Worm (Caenorhabditis elegans): ENCODE measurements around the gene sago-1.

sago-1 gene

DNA sequence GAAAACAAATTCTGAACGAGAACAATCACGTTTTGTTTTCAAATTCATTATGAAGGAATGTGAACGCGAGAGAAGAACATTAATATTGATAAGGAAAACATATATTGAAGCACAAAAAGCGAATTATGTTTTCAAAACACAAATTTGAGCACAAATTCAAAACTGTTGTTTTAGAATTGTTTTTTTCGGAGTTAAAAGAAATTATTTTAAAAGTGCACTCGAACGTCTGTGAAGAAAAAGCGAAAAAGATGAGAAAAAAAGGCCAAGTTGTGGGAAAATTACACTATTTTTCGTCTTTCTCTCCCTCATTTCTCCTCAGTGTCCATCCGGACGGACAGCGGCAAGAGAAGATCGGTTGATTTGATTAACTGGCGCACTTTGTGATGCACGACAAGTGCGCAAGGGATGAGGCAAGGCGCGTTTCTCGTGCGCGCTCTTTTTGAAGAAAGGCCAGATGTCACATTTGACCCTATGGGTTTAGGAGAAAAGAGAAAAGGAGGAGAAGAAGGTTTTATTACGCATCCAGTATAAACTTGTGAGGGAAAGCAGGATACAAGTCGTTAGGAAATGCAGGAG lies 36.2 kb upstream of the sago-1 start, which contains the start of gene mrck-1 (continued):
- no peak for TF ChIP-seq mxl-2 (GFP tag; conservative IDR thresholded peaks at IDR 0.05)
- TF ChIP-seq attf-4 (tag; optimal IDR thresholded peaks at IDR 0.05): no peak
- TF ChIP-seq dmd-9 (GFP tag; IDR thresholded peaks at IDR 0.05): no peak
- TF ChIP-seq unc-130 (GFP tag; optimal IDR thresholded peaks at IDR 0.05): no peak
- no peak for TF ChIP-seq lin-15B (tag; optimal IDR thresholded peaks at IDR 0.05)
- TF ChIP-seq tag-97 (GFP tag; IDR thresholded peaks at IDR 0.05): no peak
- TF ChIP-seq F37D6.2 (tag; optimal IDR thresholded peaks at IDR 0.05): peak; percentile 92
- no peak for TF ChIP-seq lin-39 (tag; optimal IDR thresholded peaks at IDR 0.05)
- TF ChIP-seq set-16 (GFP tag; IDR thresholded peaks at IDR 0.05): peak; percentile 62; the same call in 1 of the 2 replicates
- peak; percentile 22 to 77 for TF ChIP-seq daf-16 (GFP tag; optimal IDR thresholded peaks at IDR 0.05)
- no peak for TF ChIP-seq daf-16 (tag; optimal IDR thresholded peaks at IDR 0.05)
- TF ChIP-seq egl-27 (tag; optimal IDR thresholded peaks at IDR 0.05): no peak
- TF ChIP-seq snpc-4 (tag; optimal IDR thresholded peaks at IDR 0.05): no peak
- no peak for TF ChIP-seq F26F4.8 (GFP tag; conservative IDR thresholded peaks at IDR 0.05)
- peak; percentile 31; the same call in 1 of the 2 replicates for TF ChIP-seq ZK337.2 (GFP tag; IDR thresholded peaks at IDR 0.05)
- no peak for TF ChIP-seq nhr-76 (tag; optimal IDR thresholded peaks at IDR 0.05)
- TF ChIP-seq hlh-11 (tag; optimal IDR thresholded peaks at IDR 0.05): peak; percentile 94
- peak; percentile 50 for TF ChIP-seq F10B5.3 (tag; optimal IDR thresholded peaks at IDR 0.05)
- peak; percentile 97 for TF ChIP-seq mep-1 (tag; optimal IDR thresholded peaks at IDR 0.05)
- TF ChIP-seq ceh-28 (tag; optimal IDR thresholded peaks at IDR 0.05): no peak
- TF ChIP-seq ztf-7 (tag; optimal IDR thresholded peaks at IDR 0.05): peak; percentile 45
- 0 out of 2 replicates have a peak, but pooled peaks have one; percentile 28 for TF ChIP-seq lin-1 (GFP tag; IDR thresholded peaks at IDR 0.05)
- TF ChIP-seq aly-2 (tag; optimal IDR thresholded peaks at IDR 0.05): no peak
- no peak for TF ChIP-seq Y5F2A.4 (GFP tag; optimal IDR thresholded peaks at IDR 0.05)
- TF ChIP-seq jun-1 (tag; optimal IDR thresholded peaks at IDR 0.05): peak; percentile 51
- TF ChIP-seq pqm-1 (tag; optimal IDR thresholded peaks at IDR 0.05): no peak
- no peak for TF ChIP-seq daf-8 (GFP tag; IDR thresholded peaks at IDR 0.05)
- TF ChIP-seq lin-38 (GFP tag; IDR thresholded peaks at IDR 0.05): peak; percentile 81
- TF ChIP-seq lin-13 (GFP tag; optimal IDR thresholded peaks at IDR 0.05): peak; percentile 86
- no peak for TF ChIP-seq R02D3.7 (tag; optimal IDR thresholded peaks at IDR 0.05)
- no peak for TF ChIP-seq skn-1 (tag; optimal IDR thresholded peaks at IDR 0.05)
- no peak for TF ChIP-seq unc-39 (tag; optimal IDR thresholded peaks at IDR 0.05)
- peak; percentile 11; the same call in 1 of the 2 replicates for TF ChIP-seq php-3 (GFP tag; IDR thresholded peaks at IDR 0.05)
- no peak for TF ChIP-seq cey-2 (tag; optimal IDR thresholded peaks at IDR 0.05; ENCODE audit: borderline replicate concordance, insufficient read depth)
- TF ChIP-seq snpc-1.2 (GFP tag; IDR thresholded peaks at IDR 0.05): 0 out of 2 replicates have a peak, but pooled peaks have one; percentile 27
- TF ChIP-seq nhr-11 (tag; optimal IDR thresholded peaks at IDR 0.05): peak; percentile 93
- TF ChIP-seq ces-1 (GFP tag; optimal IDR thresholded peaks at IDR 0.05): peak; percentile 96
- TF ChIP-seq spr-3 (GFP tag; optimal IDR thresholded peaks at IDR 0.05): peak; percentile 64
- TF ChIP-seq lir-3 (tag; optimal IDR thresholded peaks at IDR 0.05): no peak
- peak in 1 of 2 experiments; percentile 70 for TF ChIP-seq mdl-1 (tag; optimal IDR thresholded peaks at IDR 0.05)
- peak; percentile 83 for TF ChIP-seq T26A8.4 (GFP tag; IDR thresholded peaks at IDR 0.05)
- TF ChIP-seq madf-5 (GFP tag; IDR thresholded peaks at IDR 0.05): peak; percentile 14 to 51; a peak in 1 of 4 replicates
- TF ChIP-seq daf-19 (GFP tag; conservative IDR thresholded peaks at IDR 0.05): no peak
- TF ChIP-seq hif-1 (tag; optimal IDR thresholded peaks at IDR 0.05): peak; percentile 42 to 83
- TF ChIP-seq mxl-3 (GFP tag; optimal IDR thresholded peaks at IDR 0.05): peak; percentile 88
- TF ChIP-seq T20F7.1 (GFP tag; optimal IDR thresholded peaks at IDR 0.05): no peak
- TF ChIP-seq ctbp-1 (GFP tag; IDR thresholded peaks at IDR 0.05): peak; percentile 97
- no peak for TF ChIP-seq nhr-237 (tag; optimal IDR thresholded peaks at IDR 0.05)
- peak; percentile 88 for TF ChIP-seq tra-1 (GFP tag; IDR thresholded peaks at IDR 0.05)
- TF ChIP-seq madf-9 (GFP tag; conservative IDR thresholded peaks at IDR 0.05): peak; percentile 72; the same call in 1 of the 2 replicates
- peak; percentile 55; the same call in 1 of the 2 replicates for TF ChIP-seq nhr-41 (GFP tag; IDR thresholded peaks at IDR 0.05)

All from whole organism, L4 larva.